Worm (Caenorhabditis elegans) whole organism, L1 larva: ENCODE data around the gene polh-1.

Experiments used
- C16A3.4 ChIP-seq: fragments of 150-350 bp; optimal IDR thresholded peaks from 2 replicates; lab custom pipeline; 2014; ENCODE audit warnings: missing biosample characterization, missing genetic modification characterization
- C34B4.2 ChIP-seq: sonication (generic microtip); optimal IDR thresholded peaks from 2 replicates; lab custom pipeline; 2017; ENCODE audit warnings: mild to moderate bottlenecking, missing genetic modification characterization, missing compliant biosample characterization
- aly-2 ChIP-seq: fragments of 150-350 bp; optimal IDR thresholded peaks from 2 replicates; lab custom pipeline; 2014; ENCODE audit warnings: missing biosample characterization, missing genetic modification characterization
- ceh-8 ChIP-seq: fragments of 200-800 bp; sonication (Bioruptor generic); optimal IDR thresholded peaks from 2 replicates; lab custom pipeline; 2018; ENCODE audit warnings: mild to moderate bottlenecking, missing genetic modification characterization, moderate library complexity, missing compliant biosample characterization
- dpl-1 ChIP-seq, 3 experiments: fragments of 150-350 bp in 2 of 3; sonication (generic microtip) in 1 of 3; optimal IDR thresholded peaks; 2 replicates each; lab custom pipeline; 2014 to 2017; ENCODE audit warnings: missing biosample characterization in 3 of 3, missing genetic modification characterization in 3 of 3, missing genetic modification reagents in 3 of 3
- efl-1 ChIP-seq, 4 experiments: fragments of 150-350 bp; optimal IDR thresholded peaks in 3 of 4; peaks in 1 of 4; 1 replicate in 1 of 4; 2 replicates in 3 of 4; lab custom pipeline; 2014; ENCODE audit warnings: missing biosample characterization in 2 of 4, missing genetic modification characterization in 2 of 4, missing genetic modification reagents in 2 of 4
- elt-2 ChIP-seq: sonication (generic microtip); optimal IDR thresholded peaks from 2 replicates; lab custom pipeline; 2016; ENCODE audit warnings: missing genetic modification characterization, mild to moderate bottlenecking, inconsistent platforms, missing compliant biosample characterization, missing genetic modification reagents
- fkh-8 ChIP-seq: sonication (generic microtip); optimal IDR thresholded peaks from 2 replicates; lab custom pipeline; 2016; ENCODE audit warnings: mild to moderate bottlenecking, missing genetic modification characterization, missing compliant biosample characterization
- fos-1 ChIP-seq: fragments of 150-350 bp; optimal IDR thresholded peaks from 2 replicates; lab custom pipeline; 2014; ENCODE audit warnings: missing biosample characterization, missing genetic modification characterization
- grh-1 ChIP-seq: fragments of 200-800 bp; sonication (Bioruptor generic); IDR thresholded peaks from 2 replicates; pipeline ENCODE4 v1.3.6; 2022; ENCODE audit warnings: missing genetic modification reagents, missing genetic modification characterization, missing compliant biosample characterization
- hlh-4 ChIP-seq: sonication (generic microtip); optimal IDR thresholded peaks from 2 replicates; lab custom pipeline; 2016; ENCODE audit warnings: mild to moderate bottlenecking, missing genetic modification characterization, missing compliant biosample characterization
- lin-13 ChIP-seq: fragments of 150-350 bp; optimal IDR thresholded peaks from 2 replicates; lab custom pipeline; 2014; ENCODE audit warnings: missing biosample characterization, missing genetic modification reagents, missing genetic modification characterization
- lin-15B ChIP-seq: fragments of 150-350 bp; sonication (generic microtip); optimal IDR thresholded peaks from 3 replicates; lab custom pipeline; 2014; ENCODE audit warnings: missing biosample characterization, missing genetic modification characterization
- lin-35 ChIP-seq, 2 experiments: fragments of 150-350 bp; optimal IDR thresholded peaks; 2 replicates each; lab custom pipeline; 2014; ENCODE audit warnings: missing biosample characterization in 2 of 2, missing genetic modification characterization in 2 of 2, missing genetic modification reagents in 2 of 2
- lir-3 ChIP-seq: sonication (generic microtip); optimal IDR thresholded peaks from 2 replicates; lab custom pipeline; 2016; ENCODE audit warnings: mild to moderate bottlenecking, missing genetic modification characterization, moderate library complexity, missing compliant biosample characterization; ENCODE audit not compliant: poor library complexity
- lsy-2 ChIP-seq, 2 experiments: fragments of 150-350 bp; optimal IDR thresholded peaks; 2 replicates each; lab custom pipeline; 2014; ENCODE audit warnings: missing biosample characterization in 2 of 2, missing genetic modification characterization in 2 of 2
- mab-9 ChIP-seq: fragments of 200-800 bp; sonication (Bioruptor generic); IDR thresholded peaks from 2 replicates; pipeline ENCODE4 v1.3.6; 2022; ENCODE audit warnings: missing genetic modification reagents, missing genetic modification characterization, missing compliant biosample characterization
- mdl-1 ChIP-seq, 2 experiments: fragments of 150-350 bp; optimal IDR thresholded peaks; 2 replicates each; lab custom pipeline; 2014 to 2017; ENCODE audit warnings: missing biosample characterization in 2 of 2, missing genetic modification characterization in 2 of 2, inconsistent platforms in 1 of 2
- nhr-19 ChIP-seq: fragments of 200-800 bp; sonication (Bioruptor generic); conservative IDR thresholded peaks from 2 replicates; pipeline ENCODE4 v1.3.6; 2022; ENCODE audit warnings: missing genetic modification characterization, missing compliant biosample characterization
- nhr-85 ChIP-seq: sonication (generic microtip); peaks from one replicate; lab custom pipeline; 2016; ENCODE audit warnings: missing genetic modification characterization, inconsistent platforms, missing compliant biosample characterization
- nhr-90 ChIP-seq: sonication (generic microtip); optimal IDR thresholded peaks from 2 replicates; lab custom pipeline; 2016; ENCODE audit warnings: mild to moderate bottlenecking, missing genetic modification characterization, missing compliant biosample characterization; ENCODE audit not compliant: poor library complexity
- skn-1 ChIP-seq: fragments of 150-350 bp; optimal IDR thresholded peaks from 2 replicates; lab custom pipeline; 2014; ENCODE audit warnings: missing biosample characterization, missing genetic modification characterization
- snu-23 ChIP-seq: sonication (generic microtip); optimal IDR thresholded peaks from 2 replicates; lab custom pipeline; 2016; ENCODE audit warnings: missing genetic modification characterization, missing compliant biosample characterization
- sox-4 ChIP-seq: sonication (generic microtip); optimal IDR thresholded peaks from 2 replicates; lab custom pipeline; 2016; ENCODE audit warnings: missing genetic modification characterization, missing compliant biosample characterization
- sptf-1 ChIP-seq: fragments of 150-350 bp; optimal IDR thresholded peaks from 2 replicates; lab custom pipeline; 2014; ENCODE audit warnings: missing biosample characterization, missing genetic modification characterization
- sup-37 ChIP-seq: fragments of 200-800 bp; sonication (Bioruptor generic); optimal IDR thresholded peaks from 2 replicates; lab custom pipeline; 2018; ENCODE audit warnings: mild to moderate bottlenecking, missing genetic modification characterization, missing compliant biosample characterization
- tlp-1 ChIP-seq: fragments of 150-350 bp; optimal IDR thresholded peaks from 2 replicates; lab custom pipeline; 2014; ENCODE audit warnings: missing biosample characterization, missing genetic modification characterization
- unc-86 ChIP-seq: sonication (generic microtip); optimal IDR thresholded peaks from 2 replicates; lab custom pipeline; 2016; ENCODE audit warnings: missing genetic modification characterization, missing compliant biosample characterization
- unc-98 ChIP-seq: fragments of 200-800 bp; sonication (Bioruptor generic); IDR thresholded peaks from 2 replicates; pipeline ENCODE4 v1.3.6; 2022; ENCODE audit warnings: missing genetic modification characterization, missing compliant biosample characterization
- vab-15 ChIP-seq: sonication (generic microtip); optimal IDR thresholded peaks from 2 replicates; lab custom pipeline; 2017; ENCODE audit warnings: missing genotype, mild to moderate bottlenecking, missing genetic modification characterization, missing compliant biosample characterization

The polh-1 gene

ce11 chrIII:1939625-1939988, 10.5 kb downstream of the polh-1 start:
- TF ChIP-seq sup-37 (GFP tag; lab: Kevin White, UChicago) (no peak), tlp-1 (tag; lab: Kevin White, UChicago) (no peak), nhr-85 (tag; lab: Kevin White, UChicago) (peak; percentile 49), mdl-1 (tag; optimal IDR thresholded peaks at IDR 0.05; lab: Kevin White, UChicago) (no peak), aly-2 (tag; lab: Kevin White, UChicago) (peak; percentile 66), lin-13 (GFP tag; lab: Kevin White, UChicago) (peak; percentile 24), snu-23 (no peak), efl-1 (optimal IDR thresholded peaks at IDR 0.05; lab: Kevin White, UChicago) (no peak), efl-1 (GFP tag; optimal IDR thresholded peaks at IDR 0.05 in 1 of 2; lab: Kevin White, UChicago) (peak in 1 of 2 experiments; percentile 54), C16A3.4 (tag; lab: Kevin White, UChicago) (no peak), mab-9 (GFP tag; lab: Robert Waterston, UW) (no peak), grh-1 (GFP tag; lab: Robert Waterston, UW) (no peak), unc-86 (tag; lab: Kevin White, UChicago) (no peak), elt-2 (tag; lab: Kevin White, UChicago) (no peak), lsy-2 (tag; optimal IDR thresholded peaks at IDR 0.05; lab: Kevin White, UChicago) (peak; percentile 24 to 61)
- TF ChIP-seq, all 84 proteins: peak for 5

DNA sequence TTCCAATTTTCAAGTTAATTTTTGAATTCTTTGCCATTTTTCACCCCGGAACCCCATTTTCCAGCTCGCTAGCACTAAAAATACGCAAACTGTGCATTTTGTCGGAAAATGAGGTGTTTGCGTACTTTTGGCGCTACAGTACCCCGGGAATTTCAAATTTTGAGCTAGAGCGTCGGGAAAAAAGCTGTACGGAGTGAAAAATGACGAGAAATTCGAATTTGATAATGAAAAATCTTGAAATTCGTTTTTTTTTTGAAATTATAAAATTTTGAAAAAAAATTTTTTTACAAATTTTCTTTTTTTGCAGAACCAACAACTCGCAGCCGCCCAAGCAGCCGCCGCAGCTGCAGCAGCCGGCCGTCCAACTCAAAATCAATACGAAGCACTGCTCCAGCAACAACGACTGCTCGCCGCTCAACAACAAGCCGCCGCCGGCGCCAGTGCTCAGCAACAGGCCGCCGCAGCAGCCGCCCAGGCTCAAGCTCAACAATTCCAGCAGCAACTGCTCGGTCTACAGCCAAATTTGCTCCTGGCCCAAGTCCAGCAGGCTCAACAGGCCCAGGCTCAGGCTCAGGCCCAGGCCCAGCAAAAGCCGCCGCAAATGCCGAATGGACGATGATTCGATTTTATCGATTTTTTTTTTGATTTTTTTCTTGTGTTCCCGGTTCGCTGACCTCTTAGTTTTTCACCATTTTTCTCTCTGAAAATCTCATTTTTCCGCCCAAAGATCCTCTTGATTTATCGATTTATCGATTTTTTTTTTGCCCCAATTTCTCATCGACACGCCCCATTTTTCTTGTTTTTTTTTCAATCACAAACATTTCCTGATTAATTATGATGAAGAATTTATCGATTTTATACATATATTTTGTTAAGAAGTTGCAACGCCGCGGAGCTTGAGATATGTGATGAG, 11.1 kb downstream of the polh-1 start:
- peak; percentile 61 for TF ChIP-seq nhr-85 (tag; lab: Kevin White, UChicago)
- no peak for TF ChIP-seq efl-1 (optimal IDR thresholded peaks at IDR 0.05; lab: Kevin White, UChicago)
- peak in 1 of 2 experiments; percentile 77 for TF ChIP-seq efl-1 (GFP tag; optimal IDR thresholded peaks at IDR 0.05 in 1 of 2; lab: Kevin White, UChicago)
- no peak for TF ChIP-seq lir-3 (tag; lab: Kevin White, UChicago)
- TF ChIP-seq elt-2 (tag; lab: Kevin White, UChicago) = no peak
- peak; percentile 55 to 58 for TF ChIP-seq lsy-2 (tag; optimal IDR thresholded peaks at IDR 0.05; lab: Kevin White, UChicago)
- TF ChIP-seq ceh-8 = peak; percentile 0

DNA sequence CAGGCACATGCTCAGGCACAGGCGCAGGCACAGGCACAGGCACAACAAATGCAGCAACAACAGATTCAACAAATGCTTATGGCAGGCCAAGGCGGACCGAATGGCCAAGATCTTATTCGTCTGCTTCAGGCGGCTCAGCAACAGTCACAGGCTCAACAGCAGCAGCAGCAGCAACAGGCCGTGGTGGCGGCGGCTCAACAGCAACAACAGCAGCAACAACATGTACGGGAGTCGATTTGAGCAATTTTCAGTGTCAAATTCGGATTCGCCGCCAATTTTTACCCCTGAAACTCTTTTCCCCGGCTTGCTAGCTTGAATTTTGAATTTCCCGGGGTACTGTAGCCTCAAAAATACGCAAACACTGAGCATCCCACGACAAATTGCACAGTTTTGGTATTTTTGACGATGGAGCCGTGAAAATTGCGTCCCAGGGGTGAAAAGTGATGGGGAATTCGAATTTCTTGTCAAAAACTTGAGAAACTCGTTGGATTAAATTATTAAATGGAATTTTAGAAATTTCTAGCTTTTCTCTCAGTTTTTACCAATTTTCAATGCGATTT, 12.1 kb downstream of the polh-1 start:
- TF ChIP-seq fkh-8 (tag; lab: Kevin White, UChicago) (no peak), unc-86 (tag; lab: Kevin White, UChicago) (no peak), sptf-1 (tag; lab: Kevin White, UChicago) (no peak), hlh-4 (tag; lab: Kevin White, UChicago) (no peak), lsy-2 (tag; optimal IDR thresholded peaks at IDR 0.05; lab: Kevin White, UChicago) (peak; percentile 34 to 59), vab-15 (tag; lab: Kevin White, UChicago) (no peak), lin-13 (GFP tag; lab: Kevin White, UChicago) (peak; percentile 70), nhr-85 (tag; lab: Kevin White, UChicago) (peak; percentile 17), nhr-19 (GFP tag; lab: Robert Waterston, UW) (no peak), unc-98 (GFP tag; lab: Robert Waterston, UW) (no peak), efl-1 (optimal IDR thresholded peaks at IDR 0.05; lab: Kevin White, UChicago) (no peak), efl-1 (GFP tag; optimal IDR thresholded peaks at IDR 0.05 in 1 of 2; lab: Kevin White, UChicago) (peak in 1 of 2 experiments; percentile 92), sox-4 (tag; lab: Kevin White, UChicago) (no peak)

ce11 chrIII:1934141-1934540, 15.9 kb downstream of the polh-1 start:
- TF ChIP-seq fos-1 = no peak

ce11 chrIII:1932018-1932417, 18.1 kb downstream of the polh-1 start:
- TF ChIP-seq skn-1 (tag; lab: Kevin White, UChicago) = no peak
- no peak for TF ChIP-seq mdl-1 (tag; optimal IDR thresholded peaks at IDR 0.05; lab: Kevin White, UChicago)
- no peak for TF ChIP-seq nhr-90 (tag; lab: Kevin White, UChicago)
- TF ChIP-seq nhr-85 (tag; lab: Kevin White, UChicago) = no peak
- no peak for TF ChIP-seq lin-15B (tag; lab: Kevin White, UChicago)
- TF ChIP-seq dpl-1 (GFP tag; optimal IDR thresholded peaks at IDR 0.05; lab: Kevin White, UChicago) = no peak
- no peak for TF ChIP-seq lin-35 (GFP tag; optimal IDR thresholded peaks at IDR 0.05; lab: Kevin White, UChicago)
- no peak for TF ChIP-seq C34B4.2 (tag; lab: Kevin White, UChicago)
- no peak for TF ChIP-seq tlp-1 (tag; lab: Kevin White, UChicago)
- TF ChIP-seq efl-1 (optimal IDR thresholded peaks at IDR 0.05; lab: Kevin White, UChicago) = no peak
- TF ChIP-seq efl-1 (GFP tag; optimal IDR thresholded peaks at IDR 0.05 in 1 of 2; lab: Kevin White, UChicago) = no peak
- TF ChIP-seq, all 84 proteins: peak for 0
